Worm (Caenorhabditis elegans): ENCODE results near the gene cbn-1.

cbn-1 gene

DNA sequence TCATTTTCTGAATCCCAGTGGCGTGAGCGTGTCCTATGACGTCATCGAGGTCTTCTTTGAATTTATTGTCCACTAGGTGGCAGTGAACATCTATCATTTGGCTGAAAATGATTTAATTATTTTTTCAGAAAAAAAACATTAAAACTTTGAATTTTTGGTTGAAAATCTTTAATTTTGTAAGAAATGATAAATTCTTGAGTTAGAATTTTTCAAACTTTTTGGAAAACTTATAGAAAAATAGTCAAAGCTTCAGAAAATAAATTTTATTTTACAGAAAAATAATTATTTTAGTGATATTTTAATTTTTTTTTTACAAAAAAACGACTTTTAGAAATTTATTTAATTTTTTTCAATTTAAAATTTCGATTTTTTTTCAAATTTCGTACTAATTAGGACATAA is 53.7 kb downstream of the cbn-1 start, which contains the start of gene B0432.8:
B0432.8 (minus strand) TSS at position 101 of the 400 bp plus-strand sequence.
- TF ChIP-seq ceh-13 (GFP tag; optimal IDR thresholded peaks at IDR 0.05) (no peak), ceh-36 (tag; optimal IDR thresholded peaks at IDR 0.05) (no peak), sea-1 (GFP tag; conservative IDR thresholded peaks at IDR 0.05) (no peak), ets-7 (tag; optimal IDR thresholded peaks at IDR 0.05) (no peak), hnd-1 (tag; optimal IDR thresholded peaks at IDR 0.05) (no peak), flt-1 (GFP tag; IDR thresholded peaks at IDR 0.05) (no peak)
